Worm (Caenorhabditis elegans): ENCODE results near the gene Y55F3AM.11.

DNA sequence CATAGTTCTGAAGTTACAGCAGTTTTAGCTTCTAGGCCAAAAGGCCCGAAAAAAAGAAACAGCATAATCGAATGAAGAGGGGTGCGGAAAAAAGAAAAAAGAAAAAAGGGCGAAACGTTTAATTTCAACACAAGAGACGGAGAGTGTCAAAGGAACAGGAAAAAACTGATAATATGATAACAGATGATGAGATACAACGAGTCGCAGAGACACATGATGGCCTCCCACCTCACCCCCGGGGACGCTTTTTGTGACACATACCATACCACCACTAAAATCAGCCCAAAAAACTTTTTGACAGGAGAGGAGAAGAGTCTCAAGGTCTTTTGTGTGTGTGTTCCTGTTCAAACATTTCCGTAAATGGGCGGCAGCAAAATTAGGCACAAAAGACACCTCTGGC lies 9.1 kb downstream of the Y55F3AM.11 start:
- TF ChIP-seq unc-39 (tag; optimal IDR thresholded peaks at IDR 0.05), result no peak
- TF ChIP-seq aly-2 (tag; optimal IDR thresholded peaks at IDR 0.05), result no peak
- no peak for TF ChIP-seq nhr-11 (tag; optimal IDR thresholded peaks at IDR 0.05)
- TF ChIP-seq mab-5 (tag; optimal IDR thresholded peaks at IDR 0.05), result no peak
- no peak for TF ChIP-seq ceh-82 (tag; optimal IDR thresholded peaks at IDR 0.05)
- no peak for TF ChIP-seq skn-1 (tag; optimal IDR thresholded peaks at IDR 0.05)
- no peak for TF ChIP-seq lin-11 (tag; optimal IDR thresholded peaks at IDR 0.05)
- no peak for TF ChIP-seq ztf-4 (tag; optimal IDR thresholded peaks at IDR 0.05)
- TF ChIP-seq nhr-6 (tag; optimal IDR thresholded peaks at IDR 0.05), result no peak
- no peak for TF ChIP-seq elt-3 (tag; optimal IDR thresholded peaks at IDR 0.05)
- no peak for TF ChIP-seq sem-4 (tag; optimal IDR thresholded peaks at IDR 0.05)
